Worm (Caenorhabditis elegans) whole organism, dauer: ENCODE results near the gene srz-72.

Experiments used
- unc-62 ChIP-seq: sonication (generic microtip); optimal IDR thresholded peaks from 2 replicates; lab custom pipeline; 2017; ENCODE audit warnings: missing biosample characterization, missing genetic modification reagents, missing genetic modification characterization

The srz-72 gene

DNA sequence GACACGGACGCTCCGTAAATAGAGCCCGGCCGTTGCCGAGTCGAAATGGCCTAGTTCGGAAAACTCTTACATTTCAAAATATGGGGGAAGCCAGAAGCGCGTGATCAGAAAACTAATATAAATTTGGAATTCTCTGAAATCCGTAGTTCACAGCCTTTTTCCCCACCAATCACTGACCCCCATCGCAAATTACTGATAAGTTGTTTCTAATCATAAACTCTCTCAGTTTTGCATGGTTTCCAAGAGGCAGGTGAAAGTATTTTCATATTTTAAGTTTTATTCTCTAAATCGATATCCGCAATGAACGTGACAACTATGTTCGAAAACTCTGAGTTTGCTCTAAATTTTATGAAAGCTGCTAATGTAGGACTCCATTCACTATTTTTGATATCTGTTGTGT lies 30.2 kb downstream of the srz-72 start, which contains the start of gene srz-74:
srz-74 (plus strand) TSS at position 301 of the 400 bp plus-strand sequence.
- TF ChIP-seq unc-62 (GFP tag; lab: Kevin White, UChicago) = no peak

- TF ChIP-seq unc-62 (GFP tag; lab: Kevin White, UChicago) = no peak
These were observed 31.6 kb downstream of the srz-72 start for ce11 chrIV:16330508-16330907.

- no peak for TF ChIP-seq unc-62 (GFP tag; lab: Kevin White, UChicago)
These were observed 33.6 kb downstream of the srz-72 start, which contains the start of gene srz-71 for ce11 chrIV:16332585-16332984. Gene srz-71, plus strand, starts transcription at chrIV:16332885.

- TF ChIP-seq unc-62 (GFP tag; lab: Kevin White, UChicago) = no peak
These were observed 34.2 kb downstream of the srz-72 start for ce11 chrIV:16333121-16333520.

- no peak for TF ChIP-seq unc-62 (GFP tag; lab: Kevin White, UChicago)
These were observed 36.1 kb downstream of the srz-72 start, which contains the start of gene srz-38 for ce11 chrIV:16335037-16335436. Gene srz-38, plus strand, starts transcription at chrIV:16335337.

DNA sequence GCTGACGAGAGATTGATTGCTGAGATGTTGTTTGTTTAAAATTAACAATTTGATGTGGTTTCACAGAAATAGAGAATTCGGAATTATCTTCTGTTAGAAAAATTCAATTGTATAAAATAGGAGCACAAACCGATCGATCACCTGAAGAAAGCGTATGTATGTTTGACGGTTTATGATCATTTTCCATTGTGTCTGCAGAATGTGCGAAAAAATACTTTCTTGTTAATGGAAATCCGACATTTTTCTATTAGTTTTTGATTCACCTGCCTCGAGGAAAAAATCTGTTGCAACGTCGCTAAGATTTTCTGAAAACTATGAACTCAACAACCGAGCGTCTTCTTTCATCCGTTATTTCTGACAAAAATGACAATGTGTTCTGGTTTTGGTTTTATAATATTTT lies 37.8 kb downstream of the srz-72 start, which contains the start of gene C35D6.13:
C35D6.13 (plus strand) TSS at position 301 of the 400 bp plus-strand sequence.
- TF ChIP-seq unc-62 (GFP tag; lab: Kevin White, UChicago) = no peak

ce11 chrIV:16346514-16346913 lies 47.6 kb downstream of the srz-72 start, which contains the start of gene C35D6.3:
Gene C35D6.3, plus strand, starts transcription at chrIV:16346814.
- TF ChIP-seq unc-62 (GFP tag; lab: Kevin White, UChicago) = no peak
